Worm (Caenorhabditis elegans): ENCODE results near the gene flp-6.

- TF ChIP-seq dao-5 (tag; optimal IDR thresholded peaks at IDR 0.05) (no peak), him-1 (tag; optimal IDR thresholded peaks at IDR 0.05) (no peak), W03F9.2 (tag; optimal IDR thresholded peaks at IDR 0.05) (no peak)
These were observed 48.2 kb upstream of the flp-6 start for ce11 chrV:9423539-9423938.

Data from whole organism, L4/young adult.